Fruit fly (Drosophila melanogaster) whole organism, embryonic: ENCODE measurements around the gene TBC1d7.

Experiments used
- Antp ChIP-seq: fragments of 200-800 bp; sonication (Bioruptor generic); optimal IDR thresholded peaks from 3 replicates; lab custom pipeline; 2016; ENCODE audit warnings: missing biosample characterization, missing genetic modification characterization
- Blimp-1 ChIP-seq: fragments of 200-800 bp; sonication (Bioruptor generic); optimal IDR thresholded peaks from 3 replicates; lab custom pipeline; 2018; ENCODE audit warnings: missing biosample characterization, missing genetic modification characterization, mild to moderate bottlenecking, moderate library complexity, missing genetic modification reagents
- CG1024 ChIP-seq: fragments of 200-800 bp; sonication (Bioruptor generic); IDR thresholded peaks from 2 replicates; pipeline ENCODE4 v1.3.6; 2022; ENCODE audit warnings: missing biosample characterization, missing genetic modification characterization
- CG10959 ChIP-seq: fragments of 200-800 bp; sonication (Bioruptor generic); IDR thresholded peaks from 2 replicates; pipeline ENCODE4 v1.3.6; 2022; ENCODE audit warnings: missing biosample characterization, missing genetic modification characterization
- CG11504 ChIP-seq: fragments of 200-800 bp; sonication (Bioruptor generic); optimal IDR thresholded peaks from 3 replicates; lab custom pipeline; 2019; ENCODE audit warnings: missing biosample characterization, mild to moderate bottlenecking, missing genetic modification characterization, moderate library complexity
- CG13894 ChIP-seq: fragments of 200-800 bp; sonication (Bioruptor generic); optimal IDR thresholded peaks from 3 replicates; lab custom pipeline; 2018; ENCODE audit warnings: missing biosample characterization, mild to moderate bottlenecking, missing genetic modification characterization, moderate library complexity
- CG14014 ChIP-seq: fragments of 200-800 bp; sonication (Bioruptor generic); IDR thresholded peaks from 2 replicates; pipeline ENCODE4 v1.3.6; 2022; ENCODE audit warnings: missing biosample characterization, missing genetic modification characterization
- CG14050 ChIP-seq: fragments of 200-800 bp; sonication (Bioruptor generic); IDR thresholded peaks from 3 replicates; pipeline ENCODE4 v1.3.6; 2022; ENCODE audit warnings: missing biosample characterization, missing genetic modification characterization
- CG14667 ChIP-seq: fragments of 200-800 bp; sonication (Bioruptor generic); IDR thresholded peaks from 2 replicates; pipeline ENCODE4 v1.3.6; 2022; ENCODE audit warnings: missing biosample characterization, missing genetic modification characterization
- CG14710 ChIP-seq: fragments of 200-800 bp; sonication (Bioruptor generic); optimal IDR thresholded peaks from 3 replicates; lab custom pipeline; 2019; ENCODE audit warnings: missing biosample characterization, mild to moderate bottlenecking, missing genetic modification characterization, moderate library complexity
- CG1529 ChIP-seq: fragments of 200-800 bp; sonication (Bioruptor generic); optimal IDR thresholded peaks from 3 replicates; lab custom pipeline; 2018; ENCODE audit warnings: missing biosample characterization, missing genetic modification characterization
- CG1792 ChIP-seq: fragments of 200-800 bp; sonication (Bioruptor generic); optimal IDR thresholded peaks from 2 replicates; lab custom pipeline; 2016; ENCODE audit warnings: missing biosample characterization, missing genetic modification characterization
- CG18476 ChIP-seq: fragments of 200-800 bp; sonication (Bioruptor generic); optimal IDR thresholded peaks from 2 replicates; lab custom pipeline; 2016; ENCODE audit warnings: missing biosample characterization, mild to moderate bottlenecking, missing genetic modification characterization
- CG18599 ChIP-seq: fragments of 200-800 bp; sonication (Bioruptor generic); optimal IDR thresholded peaks from 3 replicates; lab custom pipeline; 2017; ENCODE audit warnings: missing biosample characterization, missing genetic modification characterization, mild to moderate bottlenecking, moderate library complexity, missing genetic modification reagents
- CG2120 ChIP-seq: fragments of 200-800 bp; sonication (Bioruptor generic); optimal IDR thresholded peaks from 3 replicates; lab custom pipeline; 2016; ENCODE audit warnings: missing biosample characterization, missing genetic modification characterization
- CG30431 ChIP-seq: fragments of 200-800 bp; sonication (Bioruptor generic); optimal IDR thresholded peaks from 2 replicates; lab custom pipeline; 2017; ENCODE audit warnings: missing biosample characterization, missing genetic modification characterization
- CG4360 ChIP-seq: fragments of 200-800 bp; sonication (Bioruptor generic); IDR thresholded peaks from 2 replicates; pipeline ENCODE4 v1.3.6; 2022; ENCODE audit warnings: missing biosample characterization, missing genetic modification characterization
- CG4820 ChIP-seq: fragments of 200-800 bp; sonication (Bioruptor generic); optimal IDR thresholded peaks from 3 replicates; lab custom pipeline; 2016; ENCODE audit warnings: missing biosample characterization, missing genetic modification characterization
- CG5953 ChIP-seq: fragments of 200-800 bp; sonication (Bioruptor generic); IDR thresholded peaks from 2 replicates; pipeline ENCODE4 v1.3.6; 2022; ENCODE audit warnings: missing biosample characterization, missing genetic modification characterization
- CG6654 ChIP-seq: fragments of 200-800 bp; sonication (Bioruptor generic); optimal IDR thresholded peaks from 2 replicates; lab custom pipeline; 2017; ENCODE audit warnings: missing biosample characterization, mild to moderate bottlenecking, missing genetic modification characterization
- CG6813 ChIP-seq: fragments of 200-800 bp; sonication (Bioruptor generic); optimal IDR thresholded peaks from 2 replicates; lab custom pipeline; 2017; ENCODE audit warnings: missing biosample characterization, missing genetic modification characterization, mild to moderate bottlenecking, moderate library complexity, missing genetic modification reagents
- CG8388 ChIP-seq: fragments of 200-800 bp; sonication (Bioruptor generic); optimal IDR thresholded peaks from 2 replicates; lab custom pipeline; 2019; ENCODE audit warnings: missing biosample characterization, mild to moderate bottlenecking, missing genetic modification characterization, moderate library complexity
- CG9437 ChIP-seq: fragments of 200-800 bp; sonication (Bioruptor generic); optimal IDR thresholded peaks from 2 replicates; lab custom pipeline; 2018; ENCODE audit warnings: missing biosample characterization, mild to moderate bottlenecking, missing genetic modification characterization
- Dbx ChIP-seq: fragments of 200-800 bp; sonication (Bioruptor generic); IDR thresholded peaks from 3 replicates; pipeline ENCODE4 v1.3.6; 2022; ENCODE audit warnings: missing biosample characterization, missing genetic modification characterization
- Dp ChIP-seq: fragments of 200-800 bp; sonication (Bioruptor generic); optimal IDR thresholded peaks from 2 replicates; lab custom pipeline; 2018; ENCODE audit warnings: missing biosample characterization, mild to moderate bottlenecking, missing genetic modification characterization, moderate library complexity
- Fer3 ChIP-seq: fragments of 200-800 bp; sonication (Bioruptor generic); optimal IDR thresholded peaks from 2 replicates; lab custom pipeline; 2018; ENCODE audit warnings: missing biosample characterization, mild to moderate bottlenecking, missing genetic modification characterization, moderate library complexity
- GATAe ChIP-seq: fragments of 200-800 bp; sonication (Bioruptor generic); conservative IDR thresholded peaks from 2 replicates; pipeline ENCODE4 v1.3.6; 2022; ENCODE audit warnings: missing biosample characterization, missing genetic modification characterization
- H15 ChIP-seq: fragments of 200-800 bp; sonication (Bioruptor generic); IDR thresholded peaks from 3 replicates; pipeline ENCODE4 v1.3.6; 2022; ENCODE audit warnings: missing biosample characterization, missing genetic modification characterization
- HLH4C ChIP-seq: fragments of 200-800 bp; sonication (Bioruptor generic); IDR thresholded peaks from 3 replicates; pipeline ENCODE4 v1.3.6; 2022; ENCODE audit warnings: missing biosample characterization, missing genetic modification characterization; ENCODE audit not compliant: partially characterized antibody
- HLH54F ChIP-seq: fragments of 200-800 bp; sonication (Bioruptor generic); optimal IDR thresholded peaks from 3 replicates; lab custom pipeline; 2016; ENCODE audit warnings: missing biosample characterization, missing genetic modification characterization
- Mad ChIP-seq: fragments of 200-800 bp; sonication (Bioruptor generic); optimal IDR thresholded peaks from 2 replicates; lab custom pipeline; 2016; ENCODE audit warnings: missing biosample characterization, missing genetic modification characterization
- Meics ChIP-seq: fragments of 200-800 bp; sonication (Bioruptor generic); optimal IDR thresholded peaks from 2 replicates; lab custom pipeline; 2017; ENCODE audit warnings: missing biosample characterization, mild to moderate bottlenecking, missing genetic modification characterization
- Optix ChIP-seq: fragments of 200-800 bp; sonication (Bioruptor generic); IDR thresholded peaks from 3 replicates; pipeline ENCODE4 v1.3.6; 2022; ENCODE audit warnings: missing biosample characterization, missing genetic modification characterization
- Ravus ChIP-seq: fragments of 200-800 bp; sonication (Bioruptor generic); IDR thresholded peaks from 2 replicates; pipeline ENCODE4 v1.3.6; 2022; ENCODE audit warnings: missing biosample characterization, missing genetic modification characterization
- Sin3A ChIP-seq: fragments of >200 bp; optimal IDR thresholded peaks from 2 replicates; lab custom pipeline; 2018
- Usf ChIP-seq: fragments of 200-800 bp; sonication (Bioruptor generic); optimal IDR thresholded peaks from 2 replicates; lab custom pipeline; 2017; ENCODE audit warnings: missing genotype, missing biosample characterization, missing genetic modification characterization
- Vsx1 ChIP-seq: fragments of 200-800 bp; sonication (Bioruptor generic); optimal IDR thresholded peaks from 2 replicates; lab custom pipeline; 2017; ENCODE audit warnings: missing biosample characterization, mild to moderate bottlenecking, missing genetic modification characterization, missing genetic modification reagents
- aop ChIP-seq: fragments of 200-800 bp; sonication (Bioruptor generic); IDR thresholded peaks from 2 replicates; pipeline ENCODE4 v1.3.6; 2022; ENCODE audit warnings: missing biosample characterization, missing genetic modification characterization
- ash1 ChIP-seq: fragments of 200-800 bp; sonication (Bioruptor generic); optimal IDR thresholded peaks from 2 replicates; lab custom pipeline; 2018; ENCODE audit warnings: missing biosample characterization, mild to moderate bottlenecking, missing genetic modification characterization
- crp ChIP-seq, 2 experiments: fragments of 200-800 bp; sonication (Bioruptor generic); optimal IDR thresholded peaks; 2 replicates in 1 of 2; 3 replicates in 1 of 2; lab custom pipeline; 2017; ENCODE audit warnings: missing biosample characterization in 2 of 2, missing genetic modification characterization in 2 of 2, mild to moderate bottlenecking in 1 of 2, moderate library complexity in 1 of 2
- fd102C ChIP-seq: fragments of 200-800 bp; sonication (Bioruptor generic); optimal IDR thresholded peaks from 2 replicates; lab custom pipeline; 2018; ENCODE audit warnings: missing biosample characterization, mild to moderate bottlenecking, missing genetic modification characterization, moderate library complexity
- fd64A ChIP-seq: fragments of 200-800 bp; sonication (Bioruptor generic); optimal IDR thresholded peaks from 3 replicates; lab custom pipeline; 2018; ENCODE audit warnings: missing biosample characterization, mild to moderate bottlenecking, missing genetic modification characterization
- fd96Cb ChIP-seq: fragments of 200-800 bp; sonication (Bioruptor generic); optimal IDR thresholded peaks from 2 replicates; lab custom pipeline; 2018; ENCODE audit warnings: missing biosample characterization, mild to moderate bottlenecking, missing genetic modification characterization, moderate library complexity
- grn ChIP-seq: fragments of 200-800 bp; sonication (Bioruptor generic); optimal IDR thresholded peaks from 3 replicates; lab custom pipeline; 2017; ENCODE audit warnings: missing biosample characterization, missing genetic modification characterization
- hbn ChIP-seq: fragments of 200-800 bp; sonication (Bioruptor generic); IDR thresholded peaks from 2 replicates; pipeline ENCODE4 v1.3.6; 2022; ENCODE audit warnings: missing biosample characterization, missing genetic modification characterization; ENCODE audit not compliant: partially characterized antibody
- lilli ChIP-seq: fragments of 200-800 bp; sonication (Bioruptor generic); optimal IDR thresholded peaks from 3 replicates; lab custom pipeline; 2016; ENCODE audit warnings: missing biosample characterization, missing genetic modification characterization
- pzg ChIP-seq: fragments of 200-800 bp; sonication (Bioruptor generic); optimal IDR thresholded peaks from 3 replicates; lab custom pipeline; 2018; ENCODE audit warnings: missing biosample characterization, mild to moderate bottlenecking, missing genetic modification characterization, moderate library complexity
- slou ChIP-seq: fragments of 200-800 bp; sonication (Bioruptor generic); optimal IDR thresholded peaks from 3 replicates; lab custom pipeline; 2016; ENCODE audit warnings: missing biosample characterization, missing genetic modification characterization
- stwl ChIP-seq: fragments of 200-800 bp; sonication (Bioruptor generic); optimal IDR thresholded peaks from 3 replicates; lab custom pipeline; 2018; ENCODE audit warnings: missing biosample characterization, mild to moderate bottlenecking, missing genetic modification characterization, moderate library complexity
- zfh1 ChIP-seq: fragments of 200-800 bp; sonication (Bioruptor generic); IDR thresholded peaks from 3 replicates; pipeline ENCODE4 v1.3.6; 2022; ENCODE audit warnings: missing biosample characterization, missing genetic modification characterization

TBC1d7 gene

DNA sequence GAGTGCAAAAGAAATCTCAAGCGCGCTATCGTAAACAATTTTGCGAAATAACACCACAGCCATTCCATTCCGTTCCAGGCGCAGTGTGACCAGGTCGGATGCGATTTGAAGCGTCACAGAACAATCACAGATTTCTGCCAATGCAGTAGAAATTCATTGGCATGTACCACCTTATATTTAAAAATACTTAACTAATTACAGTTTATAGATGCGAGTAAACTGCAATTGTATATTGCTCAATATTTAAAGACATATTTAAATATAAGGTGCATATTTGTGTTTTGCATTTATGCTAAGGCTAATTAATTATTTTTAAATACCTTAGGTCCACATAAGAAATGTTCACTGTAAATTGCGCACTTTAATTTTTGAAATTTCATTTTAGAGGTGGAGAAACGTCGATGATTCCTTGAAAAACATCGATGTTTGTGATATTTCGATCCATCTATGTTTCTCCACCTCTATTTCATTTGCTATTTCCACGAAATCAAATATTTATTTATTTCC lies 31.9 kb downstream of the TBC1d7 start, which contains the start of the genes SMC6 and CG6204 (continued):
- TF ChIP-seq CG13894 (tag; lab: Kevin White, UChicago) (peak; percentile 95), CG30431 (GFP tag; lab: Kevin White, UChicago) (peak; percentile 85), Ravus (peak; percentile 90), aop (GFP tag; lab: Robert Waterston, UW) (peak; percentile 18; the same call in 1 of the 2 replicates), CG4820 (peak; percentile 92), grn (no peak), Sin3A (lab: Kevin White, UChicago) (peak; percentile 14), CG10959 (GFP tag; lab: Robert Waterston, UW) (peak; percentile 88), CG1792 (peak; percentile 72), Optix (GFP tag; lab: Robert Waterston, UW) (no peak), CG8388 (GFP tag; lab: Kevin White, UChicago) (peak; percentile 92), stwl (tag; lab: Kevin White, UChicago) (peak; percentile 73), CG6813 (GFP tag; lab: Kevin White, UChicago) (peak; percentile 81), ash1 (GFP tag; lab: Kevin White, UChicago) (peak; percentile 19), Blimp-1 (GFP tag; lab: Kevin White, UChicago) (peak; percentile 90), CG14050 (GFP tag; lab: Robert Waterston, UW) (peak; percentile 90), CG5953 (GFP tag; lab: Robert Waterston, UW) (peak; percentile 78), CG9437 (GFP tag; lab: Kevin White, UChicago) (peak; percentile 84), CG1529 (GFP tag; lab: Kevin White, UChicago) (peak; percentile 71), zfh1 (GFP tag; lab: Robert Waterston, UW) (peak; percentile 93), Usf (GFP tag; lab: Kevin White, UChicago) (peak; percentile 88), crp (GFP tag; optimal IDR thresholded peaks at IDR 0.05; lab: Kevin White, UChicago) (peak in 1 of 2 experiments; percentile 60), HLH4C (GFP tag; lab: Robert Waterston, UW) (no peak), Fer3 (tag; lab: Kevin White, UChicago) (peak; percentile 97), fd96Cb (tag; lab: Kevin White, UChicago) (peak; percentile 95), CG18476 (GFP tag; lab: Kevin White, UChicago) (peak; percentile 92), CG11504 (tag; lab: Kevin White, UChicago) (peak; percentile 94), GATAe (GFP tag; lab: Robert Waterston, UW) (peak; percentile 84), hbn (GFP tag; lab: Robert Waterston, UW) (no peak; the same call in 1 of the 2 replicates), slou (GFP tag; lab: Kevin White, UChicago) (peak; percentile 86), Dp (GFP tag; lab: Kevin White, UChicago) (peak; percentile 69), lilli (GFP tag; lab: Kevin White, UChicago) (peak; percentile 95), CG4360 (GFP tag; lab: Robert Waterston, UW) (peak; percentile 59), CG2120 (GFP tag; lab: Kevin White, UChicago) (peak; percentile 96), Antp (GFP tag; lab: Kevin White, UChicago) (peak; percentile 70), HLH54F (GFP tag; lab: Kevin White, UChicago) (peak; percentile 82), CG6654 (peak; percentile 66), H15 (GFP tag; lab: Robert Waterston, UW) (peak; percentile 92), Dbx (GFP tag; lab: Robert Waterston, UW) (peak; percentile 95), pzg (GFP tag; lab: Kevin White, UChicago) (peak; percentile 61), CG14014 (GFP tag; lab: Robert Waterston, UW) (peak; percentile 96), Mad (GFP tag; lab: Kevin White, UChicago) (peak; percentile 79), CG14667 (GFP tag; lab: Robert Waterston, UW) (peak; percentile 90), fd102C (GFP tag; lab: Kevin White, UChicago) (peak; percentile 52), fd64A (GFP tag; lab: Kevin White, UChicago) (peak; percentile 23), Meics (peak; percentile 94), CG1024 (GFP tag; lab: Robert Waterston, UW) (peak; percentile 76), CG18599 (peak; percentile 92), CG14710 (tag; lab: Kevin White, UChicago) (peak; percentile 94), Vsx1 (peak; percentile 89)
